Worm (Caenorhabditis elegans) whole organism, late embryonic: Measurements from ENCODE around the gene C12D5.3.

ENCODE experiments used
- K09A11.1 ChIP-seq: sonication (generic microtip); optimal IDR thresholded peaks from 2 replicates; lab custom pipeline; 2017; ENCODE audit warnings: antibody characterized with exemption, mild to moderate bottlenecking, missing genetic modification characterization, missing compliant biosample characterization; ENCODE audit not compliant: insufficient read depth
- ceh-19 ChIP-seq: fragments of 200-800 bp; sonication (Bioruptor generic); optimal IDR thresholded peaks from 2 replicates; lab custom pipeline; 2018; ENCODE audit warnings: mild to moderate bottlenecking, missing genetic modification characterization, missing compliant biosample characterization
- fax-1 ChIP-seq: sonication (generic microtip); optimal IDR thresholded peaks from 2 replicates; lab custom pipeline; 2016; ENCODE audit warnings: missing genotype, missing genetic modification characterization, missing compliant biosample characterization
- pag-3 ChIP-seq: sonication (generic microtip); optimal IDR thresholded peaks from 2 replicates; lab custom pipeline; 2016; ENCODE audit warnings: missing compliant biosample characterization, missing genetic modification characterization, borderline replicate concordance
- pha-4 ChIP-seq: fragments of 150-350 bp; optimal IDR thresholded peaks from 2 replicates; lab custom pipeline; 2018; ENCODE audit warnings: missing biosample characterization, missing genetic modification reagents, missing genetic modification characterization
- unc-86 ChIP-seq: sonication (generic microtip); optimal IDR thresholded peaks from 2 replicates; lab custom pipeline; 2016; ENCODE audit warnings: missing genetic modification characterization, missing compliant biosample characterization

DNA sequence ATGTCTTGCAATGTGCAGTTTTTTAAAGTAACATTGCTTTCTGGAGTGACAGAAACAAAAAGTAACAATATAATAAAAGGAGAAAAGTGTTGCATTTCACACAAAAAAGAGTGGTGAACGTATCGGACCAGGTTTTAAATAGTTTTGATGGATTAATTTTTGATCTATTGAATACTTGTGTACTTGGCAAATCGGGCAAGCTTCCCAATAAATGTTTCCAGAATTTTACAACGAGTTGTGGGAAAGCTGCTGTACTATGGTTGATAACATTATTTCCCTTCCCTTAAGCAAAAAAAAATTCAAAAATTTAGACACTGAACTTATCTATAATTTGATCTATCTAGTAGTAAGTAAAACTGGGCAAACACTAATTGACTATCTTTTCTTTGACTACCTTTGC lies 17.4 kb downstream of the C12D5.3 start, which contains the start of gene C12D5.10:
- TF ChIP-seq pha-4 (no peak), pag-3 (no peak), ceh-19 (GFP tag; lab: Kevin White, UChicago) (no peak), unc-86 (no peak), fax-1 (tag; lab: Kevin White, UChicago) (no peak), K09A11.1 (tag; lab: Kevin White, UChicago) (no peak)
